Fruit fly (Drosophila melanogaster) S2 (cell line): ENCODE data around the gene Bx42.

Source experiments
- CG8478 ChIP-seq: fragments of >200 bp; optimal IDR thresholded peaks from 2 replicates; lab custom pipeline; 2018
- CTCF ChIP-seq, 2 experiments: fragments of >200 bp; optimal IDR thresholded peaks; 2 replicates each; lab custom pipeline; 2018

- no peak for TF ChIP-seq CTCF (optimal IDR thresholded peaks at IDR 0.05; lab: Kevin White, UChicago)
- TF ChIP-seq CG8478 (lab: Kevin White, UChicago): no peak
Measured at dm6 chrX:9077558-9077957, 28.8 kb downstream of the Bx42 start.
